Fruit fly (Drosophila melanogaster) whole organism, embryonic: ENCODE data around the gene CG7298.

Experiments
- CG10321 ChIP-seq: fragments of 200-800 bp; sonication (Bioruptor generic); IDR thresholded peaks from 2 replicates; pipeline ENCODE4 v1.3.6; 2022; ENCODE audit warnings: missing biosample characterization, missing genetic modification characterization
- E2f2 ChIP-seq: fragments of 200-800 bp; sonication (Bioruptor generic); IDR thresholded peaks from 2 replicates; pipeline ENCODE4 v1.3.6; 2022; ENCODE audit warnings: missing biosample characterization, missing genetic modification characterization
- NK7.1 ChIP-seq: fragments of 200-800 bp; sonication (Bioruptor generic); optimal IDR thresholded peaks from 3 replicates; lab custom pipeline; 2016; ENCODE audit warnings: missing biosample characterization, missing genetic modification characterization
- NfI ChIP-seq: fragments of 200-800 bp; sonication (Bioruptor generic); optimal IDR thresholded peaks from 3 replicates; lab custom pipeline; 2018; ENCODE audit warnings: missing biosample characterization, mild to moderate bottlenecking, missing genetic modification characterization, moderate library complexity
- dysf ChIP-seq: fragments of 200-800 bp; sonication (Bioruptor generic); IDR thresholded peaks from 3 replicates; pipeline ENCODE4 v1.3.6; 2022; ENCODE audit warnings: missing biosample characterization, missing genetic modification characterization
- prd ChIP-seq, 3 experiments: fragments of >200 bp in 2 of 3; fragments of 200-800 bp in 1 of 3; sonication (Bioruptor generic) in 1 of 3; optimal IDR thresholded peaks in 2 of 3; IDR thresholded peaks in 1 of 3; 2 replicates in 2 of 3; 3 replicates in 1 of 3; pipeline versions ENCODE4 v1.3.6 to Lab custom; 2017 to 2022; ENCODE audit warnings: missing biosample characterization in 1 of 3, missing genetic modification characterization in 1 of 3
- sisA ChIP-seq: fragments of 200-800 bp; sonication (Bioruptor generic); IDR thresholded peaks from 2 replicates; pipeline ENCODE4 v1.3.6; 2022; ENCODE audit warnings: missing biosample characterization, missing genetic modification characterization
- vnd ChIP-seq: fragments of 200-800 bp; sonication (Bioruptor generic); IDR thresholded peaks from 3 replicates; pipeline ENCODE4 v1.3.6; 2022; ENCODE audit warnings: missing biosample characterization, missing genetic modification characterization; ENCODE audit not compliant: partially characterized antibody
- zfh2 ChIP-seq: fragments of 200-800 bp; sonication (Bioruptor generic); optimal IDR thresholded peaks from 2 replicates; lab custom pipeline; 2016; ENCODE audit warnings: missing biosample characterization, missing genetic modification characterization

- TF ChIP-seq NfI (GFP tag; lab: Kevin White, UChicago): no peak
- TF ChIP-seq prd (optimal IDR thresholded peaks at IDR 0.05; lab: Kevin White, UChicago): no peak
- no peak for TF ChIP-seq prd (GFP tag; IDR thresholded peaks at IDR 0.05; lab: Robert Waterston, UW)
- no peak for TF ChIP-seq NK7.1 (GFP tag; lab: Kevin White, UChicago)
- TF ChIP-seq E2f2: no peak
- no peak for TF ChIP-seq CG10321 (GFP tag; lab: Robert Waterston, UW)
- TF ChIP-seq dysf (GFP tag; lab: Robert Waterston, UW): no peak
- TF ChIP-seq sisA (GFP tag; lab: Robert Waterston, UW): no peak
- TF ChIP-seq zfh2 (GFP tag; lab: Kevin White, UChicago): no peak
- TF ChIP-seq vnd: 0 out of 3 replicates have a peak, but pooled peaks have one; percentile 12
These were observed 5.6 kb upstream of the CG7298 start for dm6 chr3L:20209092-20209491.
